Fruit fly (Drosophila melanogaster): Measurements from ENCODE around the gene CG3168.

Gene CG3168

dm6 chrX:6770924-6771323 is 31.1 kb upstream of the CG3168 start, which contains the start of gene Coq7 (continued):
- TF ChIP-seq Fer1 (GFP tag; optimal IDR thresholded peaks at IDR 0.05) (no peak), oc (tag; optimal IDR thresholded peaks at IDR 0.05) (no peak), ind (GFP tag; optimal IDR thresholded peaks at IDR 0.05) (peak; percentile 91), fd64A (GFP tag; optimal IDR thresholded peaks at IDR 0.05) (peak; percentile 54), CG6813 (GFP tag; optimal IDR thresholded peaks at IDR 0.05) (peak; percentile 62), Side (GFP tag; optimal IDR thresholded peaks at IDR 0.05) (peak; percentile 25), Taf1 (GFP tag; IDR thresholded peaks at IDR 0.05) (peak; percentile 77), zfh2 (GFP tag; optimal IDR thresholded peaks at IDR 0.05) (peak; percentile 61), CG17385 (GFP tag; optimal IDR thresholded peaks at IDR 0.05) (peak; percentile 76), zen2 (GFP tag; IDR thresholded peaks at IDR 0.05; ENCODE audit: partially characterized antibody) (peak; percentile 97), CG3726 (GFP tag; IDR thresholded peaks at IDR 0.05) (peak; percentile 81; the same call in 2 of the 3 replicates), CG11085 (GFP tag; IDR thresholded peaks at IDR 0.05) (peak; percentile 82), gcm (GFP tag; optimal IDR thresholded peaks at IDR 0.05) (no peak), CG10959 (GFP tag; IDR thresholded peaks at IDR 0.05) (peak; percentile 90), NC2β (GFP tag; optimal IDR thresholded peaks at IDR 0.05) (peak; percentile 58), CG6689 (GFP tag; IDR thresholded peaks at IDR 0.05) (peak; percentile 92), CG4424 (GFP tag; optimal IDR thresholded peaks at IDR 0.05) (peak; percentile 90), Lhr (GFP tag; optimal IDR thresholded peaks at IDR 0.05) (peak; percentile 67), CG7987 (GFP tag; optimal IDR thresholded peaks at IDR 0.05) (peak; percentile 62), Atf3 (GFP tag; optimal IDR thresholded peaks at IDR 0.05) (no peak), CG17568 (GFP tag; optimal IDR thresholded peaks at IDR 0.05) (no peak), CG11247 (GFP tag; IDR thresholded peaks at IDR 0.05) (peak; percentile 85), toy (GFP tag; IDR thresholded peaks at IDR 0.05) (peak; percentile 50; the same call in 1 of the 2 replicates), CG10209 (GFP tag; optimal IDR thresholded peaks at IDR 0.05) (no peak), CG9817 (tag; optimal IDR thresholded peaks at IDR 0.05) (peak; percentile 88), stwl (tag; optimal IDR thresholded peaks at IDR 0.05) (peak; percentile 63), H2.0 (GFP tag; IDR thresholded peaks at IDR 0.05) (peak; percentile 90), chinmo (GFP tag; IDR thresholded peaks at IDR 0.05; ENCODE audit: partially characterized antibody) (peak; percentile 94), Bgb (GFP tag; IDR thresholded peaks at IDR 0.05; ENCODE audit: partially characterized antibody) (peak; percentile 96), CG17361 (GFP tag; IDR thresholded peaks at IDR 0.05) (no peak; the same call in 2 of the 3 replicates), D19B (GFP tag; optimal IDR thresholded peaks at IDR 0.05) (no peak), Med (GFP tag) (peak; percentile 91), Sry-β (GFP tag; optimal IDR thresholded peaks at IDR 0.05) (peak; percentile 27), CG11504 (tag; optimal IDR thresholded peaks at IDR 0.05) (no peak), dan (GFP tag; IDR thresholded peaks at IDR 0.05) (peak; percentile 81), CTCF (GFP tag; optimal IDR thresholded peaks at IDR 0.05) (peak; percentile 8), CG4707 (GFP tag; optimal IDR thresholded peaks at IDR 0.05) (peak; percentile 58), CG18011 (GFP tag; optimal IDR thresholded peaks at IDR 0.05) (peak; percentile 78), CG34224 (GFP tag; IDR thresholded peaks at IDR 0.05; ENCODE audit: partially characterized antibody) (peak; percentile 98), CG5953 (GFP tag; IDR thresholded peaks at IDR 0.05) (peak; percentile 81), Tbp (GFP tag; optimal IDR thresholded peaks at IDR 0.05) (no peak), sisA (GFP tag; IDR thresholded peaks at IDR 0.05) (peak; percentile 93), ap (GFP tag; IDR thresholded peaks at IDR 0.05) (peak; percentile 88), esg (GFP tag; conservative IDR thresholded peaks at IDR 0.05) (peak; percentile 91), chm (GFP tag; IDR thresholded peaks at IDR 0.05) (peak; percentile 87), Ptx1 (GFP tag; IDR thresholded peaks at IDR 0.05) (peak; percentile 94), slp2 (GFP tag; optimal IDR thresholded peaks at IDR 0.05) (peak; percentile 51), Chrac-16 (GFP tag; optimal IDR thresholded peaks at IDR 0.05) (peak; percentile 91), Deaf1 (tag; optimal IDR thresholded peaks at IDR 0.05) (no peak), cas (GFP tag; IDR thresholded peaks at IDR 0.05) (peak; percentile 85; the same call in 1 of the 2 replicates), luna (GFP tag; optimal IDR thresholded peaks at IDR 0.05) (no peak)

Measured in whole organism, embryonic.